Fruit fly (Drosophila melanogaster) whole organism, embryonic: Measurements from ENCODE around the gene pall.

Experiments used
- Bgb ChIP-seq: fragments of 200-800 bp; sonication (Bioruptor generic); IDR thresholded peaks from 2 replicates; pipeline ENCODE4 v1.3.6; 2022; ENCODE audit warnings: missing biosample characterization, missing genetic modification characterization; ENCODE audit not compliant: partially characterized antibody
- CG10147 ChIP-seq: fragments of 200-800 bp; sonication (Bioruptor generic); optimal IDR thresholded peaks from 2 replicates; lab custom pipeline; 2019; ENCODE audit warnings: missing biosample characterization, mild to moderate bottlenecking, missing genetic modification characterization, moderate library complexity
- CG10209 ChIP-seq: fragments of 200-800 bp; sonication (Bioruptor generic); optimal IDR thresholded peaks from 3 replicates; lab custom pipeline; 2017; ENCODE audit warnings: missing biosample characterization, mild to moderate bottlenecking, missing genetic modification characterization, missing genetic modification reagents
- CG10462 ChIP-seq: fragments of 200-800 bp; sonication (Bioruptor generic); optimal IDR thresholded peaks from 2 replicates; lab custom pipeline; 2016; ENCODE audit warnings: missing biosample characterization, missing genetic modification characterization
- CG13424 ChIP-seq: fragments of 200-800 bp; sonication (Bioruptor generic); optimal IDR thresholded peaks from 2 replicates; lab custom pipeline; 2019; ENCODE audit warnings: missing biosample characterization, mild to moderate bottlenecking, missing genetic modification characterization, moderate library complexity
- CG18764 ChIP-seq: fragments of 200-800 bp; sonication (Bioruptor generic); optimal IDR thresholded peaks from 3 replicates; lab custom pipeline; 2016; ENCODE audit warnings: missing biosample characterization, missing genetic modification characterization
- CG2199 ChIP-seq: fragments of 200-800 bp; sonication (Bioruptor generic); IDR thresholded peaks from 3 replicates; pipeline ENCODE4 v1.3.6; 2022; ENCODE audit warnings: missing biosample characterization, missing genetic modification characterization
- CG9437 ChIP-seq: fragments of 200-800 bp; sonication (Bioruptor generic); optimal IDR thresholded peaks from 2 replicates; lab custom pipeline; 2018; ENCODE audit warnings: missing biosample characterization, mild to moderate bottlenecking, missing genetic modification characterization
- CG9797 ChIP-seq: fragments of 200-800 bp; sonication (Bioruptor generic); optimal IDR thresholded peaks from 3 replicates; lab custom pipeline; 2018; ENCODE audit warnings: missing biosample characterization, mild to moderate bottlenecking, missing genetic modification characterization
- CoRest ChIP-seq: fragments of 200-800 bp; sonication (Bioruptor generic); optimal IDR thresholded peaks from 3 replicates; lab custom pipeline; 2018; ENCODE audit warnings: missing biosample characterization, mild to moderate bottlenecking, missing genetic modification characterization, moderate library complexity
- Dip2 ChIP-seq: fragments of 200-800 bp; sonication (Bioruptor generic); IDR thresholded peaks from 2 replicates; pipeline ENCODE4 v1.3.6; 2022; ENCODE audit warnings: missing biosample characterization, missing genetic modification characterization
- Doc2 ChIP-seq: fragments of 200-800 bp; sonication (Bioruptor generic); IDR thresholded peaks from 2 replicates; pipeline ENCODE4 v1.3.6; 2022; ENCODE audit warnings: missing biosample characterization, missing genetic modification characterization
- Doc3 ChIP-seq: fragments of 200-800 bp; sonication (Bioruptor generic); IDR thresholded peaks from 3 replicates; pipeline ENCODE4 v1.3.6; 2022; ENCODE audit warnings: missing biosample characterization, missing genetic modification characterization; ENCODE audit not compliant: partially characterized antibody
- ERR ChIP-seq: fragments of 200-800 bp; sonication (Bioruptor generic); optimal IDR thresholded peaks from 2 replicates; lab custom pipeline; 2016; ENCODE audit warnings: missing biosample characterization, missing genetic modification characterization
- Gug ChIP-seq: fragments of 200-800 bp; sonication (Bioruptor generic); IDR thresholded peaks from 4 replicates; pipeline ENCODE4 v1.3.6; 2022; ENCODE audit warnings: missing biosample characterization, missing genetic modification characterization
- HHEX ChIP-seq: fragments of 200-800 bp; sonication (Bioruptor generic); optimal IDR thresholded peaks from 3 replicates; lab custom pipeline; 2017; ENCODE audit warnings: missing biosample characterization, mild to moderate bottlenecking, missing genetic modification characterization, missing genetic modification reagents
- Hand ChIP-seq: fragments of 200-800 bp; sonication (Bioruptor generic); optimal IDR thresholded peaks from 2 replicates; lab custom pipeline; 2017; ENCODE audit warnings: mild to moderate bottlenecking, missing biosample characterization, missing genetic modification reagents, missing genetic modification characterization
- Hmx ChIP-seq: fragments of 200-800 bp; sonication (Bioruptor generic); optimal IDR thresholded peaks from 2 replicates; lab custom pipeline; 2016; ENCODE audit warnings: missing biosample characterization, missing genetic modification characterization
- Lhr ChIP-seq: fragments of 200-800 bp; sonication (Bioruptor generic); optimal IDR thresholded peaks from 3 replicates; lab custom pipeline; 2017; ENCODE audit warnings: mild to moderate bottlenecking, missing biosample characterization, missing genetic modification reagents, missing genetic modification characterization
- MTF-1 ChIP-seq: fragments of 200-800 bp; sonication (Bioruptor generic); optimal IDR thresholded peaks from 2 replicates; lab custom pipeline; 2018; ENCODE audit warnings: missing biosample characterization, mild to moderate bottlenecking, missing genetic modification characterization, borderline replicate concordance
- NK7.1 ChIP-seq: fragments of 200-800 bp; sonication (Bioruptor generic); optimal IDR thresholded peaks from 3 replicates; lab custom pipeline; 2016; ENCODE audit warnings: missing biosample characterization, missing genetic modification characterization
- Rfx ChIP-seq: fragments of 200-800 bp; sonication (Bioruptor generic); IDR thresholded peaks from 2 replicates; pipeline ENCODE4 v1.3.6; 2022; ENCODE audit warnings: missing biosample characterization, missing genetic modification characterization
- Xbp1 ChIP-seq: fragments of 200-800 bp; sonication (Bioruptor generic); optimal IDR thresholded peaks from 3 replicates; lab custom pipeline; 2016; ENCODE audit warnings: missing biosample characterization, mild to moderate bottlenecking, missing genetic modification characterization
- Xrp1 ChIP-seq: fragments of 200-800 bp; sonication (Bioruptor generic); IDR thresholded peaks from 2 replicates; pipeline ENCODE4 v1.3.6; 2022; ENCODE audit warnings: missing biosample characterization, missing genetic modification characterization
- abd-A ChIP-seq: fragments of 200-800 bp; sonication (Bioruptor generic); optimal IDR thresholded peaks from 3 replicates; lab custom pipeline; 2019; ENCODE audit warnings: missing biosample characterization, mild to moderate bottlenecking, missing genetic modification characterization, moderate library complexity
- ap ChIP-seq: fragments of 200-800 bp; sonication (Bioruptor generic); IDR thresholded peaks from 2 replicates; pipeline ENCODE4 v1.3.6; 2022; ENCODE audit warnings: missing biosample characterization, missing genetic modification characterization
- btn ChIP-seq: fragments of 200-800 bp; sonication (Bioruptor generic); optimal IDR thresholded peaks from 2 replicates; lab custom pipeline; 2016; ENCODE audit warnings: missing biosample characterization, missing genetic modification characterization
- chif ChIP-seq, 2 experiments: fragments of 200-800 bp; sonication (Bioruptor generic); optimal IDR thresholded peaks; 3 replicates each; lab custom pipeline; 2016; ENCODE audit warnings: missing biosample characterization in 2 of 2, missing genetic modification characterization in 2 of 2
- chinmo ChIP-seq: fragments of 200-800 bp; sonication (Bioruptor generic); IDR thresholded peaks from 4 replicates; pipeline ENCODE4 v1.3.6; 2022; ENCODE audit warnings: missing biosample characterization, missing genetic modification characterization; ENCODE audit not compliant: partially characterized antibody
- dm ChIP-seq: fragments of 200-800 bp; sonication (Bioruptor generic); optimal IDR thresholded peaks from 3 replicates; lab custom pipeline; 2016; ENCODE audit warnings: missing biosample characterization, missing genetic modification characterization
- exex ChIP-seq: fragments of 200-800 bp; sonication (Bioruptor generic); optimal IDR thresholded peaks from 4 replicates; lab custom pipeline; 2018; ENCODE audit warnings: missing biosample characterization, mild to moderate bottlenecking, missing genetic modification characterization, moderate library complexity
- eyg ChIP-seq: fragments of 200-800 bp; sonication (Bioruptor generic); optimal IDR thresholded peaks from 3 replicates; lab custom pipeline; 2016; ENCODE audit warnings: missing biosample characterization, missing genetic modification characterization
- gcm ChIP-seq: fragments of 200-800 bp; sonication (Bioruptor generic); optimal IDR thresholded peaks from 2 replicates; lab custom pipeline; 2019; ENCODE audit warnings: missing biosample characterization, mild to moderate bottlenecking, missing genetic modification characterization, moderate library complexity
- gsb-n ChIP-seq: fragments of 200-800 bp; sonication (Bioruptor generic); optimal IDR thresholded peaks from 3 replicates; lab custom pipeline; 2018; ENCODE audit warnings: missing biosample characterization, mild to moderate bottlenecking, missing genetic modification characterization
- ind ChIP-seq: fragments of 200-800 bp; sonication (Bioruptor generic); optimal IDR thresholded peaks from 3 replicates; lab custom pipeline; 2016; ENCODE audit warnings: missing biosample characterization, missing genetic modification characterization
- kni ChIP-seq: fragments of 200-800 bp; sonication (Bioruptor generic); optimal IDR thresholded peaks from 3 replicates; lab custom pipeline; 2017; ENCODE audit warnings: mild to moderate bottlenecking, missing biosample characterization, missing genetic modification reagents, missing genetic modification characterization
- lilli ChIP-seq: fragments of 200-800 bp; sonication (Bioruptor generic); optimal IDR thresholded peaks from 3 replicates; lab custom pipeline; 2016; ENCODE audit warnings: missing biosample characterization, missing genetic modification characterization
- lov ChIP-seq, 2 experiments: fragments of 200-800 bp in 1 of 2; fragments of >200 bp in 1 of 2; sonication (Bioruptor generic) in 1 of 2; IDR thresholded peaks in 1 of 2; optimal IDR thresholded peaks in 1 of 2; 2 replicates in 1 of 2; 3 replicates in 1 of 2; pipeline versions ENCODE4 v1.3.6 to Lab custom; 2017 to 2022; ENCODE audit warnings: missing biosample characterization in 1 of 2, missing genetic modification characterization in 1 of 2
- mirr ChIP-seq: fragments of 200-800 bp; sonication (Bioruptor generic); optimal IDR thresholded peaks from 3 replicates; lab custom pipeline; 2018; ENCODE audit warnings: missing biosample characterization, mild to moderate bottlenecking, missing genetic modification characterization
- mld ChIP-seq: fragments of 200-800 bp; sonication (Bioruptor generic); IDR thresholded peaks from 3 replicates; pipeline ENCODE4 v1.3.6; 2022; ENCODE audit warnings: missing biosample characterization, missing genetic modification characterization; ENCODE audit not compliant: partially characterized antibody
- org-1 ChIP-seq: fragments of 200-800 bp; sonication (Bioruptor generic); optimal IDR thresholded peaks from 2 replicates; lab custom pipeline; 2017; ENCODE audit warnings: missing biosample characterization, missing genetic modification characterization
- psq ChIP-seq: fragments of 200-800 bp; sonication (Bioruptor generic); optimal IDR thresholded peaks from 2 replicates; lab custom pipeline; 2017; ENCODE audit warnings: missing biosample characterization, missing genetic modification characterization
- ro ChIP-seq: fragments of 200-800 bp; sonication (Bioruptor generic); IDR thresholded peaks from 2 replicates; pipeline ENCODE4 v1.3.6; 2022; ENCODE audit warnings: missing biosample characterization, missing genetic modification characterization
- tgo ChIP-seq: fragments of 200-800 bp; sonication (Bioruptor generic); IDR thresholded peaks from 3 replicates; pipeline ENCODE4 v1.3.6; 2022; ENCODE audit warnings: missing biosample characterization, missing genetic modification characterization
- trem ChIP-seq: fragments of 200-800 bp; optimal IDR thresholded peaks from 3 replicates; lab custom pipeline; 2019; ENCODE audit warnings: missing biosample characterization, mild to moderate bottlenecking, missing genetic modification characterization, moderate library complexity
- twi ChIP-seq: fragments of 200-800 bp; optimal IDR thresholded peaks from 2 replicates; lab custom pipeline; 2019; ENCODE audit warnings: missing biosample characterization, mild to moderate bottlenecking, missing genetic modification characterization, moderate library complexity
- tx ChIP-seq: fragments of 200-800 bp; sonication (Bioruptor generic); optimal IDR thresholded peaks from 2 replicates; lab custom pipeline; 2016; ENCODE audit warnings: missing biosample characterization, missing genetic modification characterization
- vfl ChIP-seq: fragments of 200-800 bp; sonication (Bioruptor generic); optimal IDR thresholded peaks from 2 replicates; lab custom pipeline; 2016; ENCODE audit warnings: missing biosample characterization, missing genetic modification characterization
- wdn ChIP-seq: fragments of 200-800 bp; sonication (Bioruptor generic); IDR thresholded peaks from 2 replicates; pipeline ENCODE4 v1.3.6; 2022; ENCODE audit warnings: missing biosample characterization, missing genetic modification characterization

Gene pall

dm6 chr3L:9461670-9462246 is 25.8 kb downstream of the pall start (continued):
- TF ChIP-seq lov (optimal IDR thresholded peaks at IDR 0.05; lab: Kevin White, UChicago) (no peak), lov (GFP tag; IDR thresholded peaks at IDR 0.05; lab: Robert Waterston, UW) (no peak), CG9437 (no peak), CG10147 (no peak), Xbp1 (GFP tag; lab: Kevin White, UChicago) (peak; percentile 23), btn (GFP tag; lab: Kevin White, UChicago) (no peak), Gug (peak; percentile 43; the same call in 1 of the 4 replicates), Hmx (GFP tag; lab: Kevin White, UChicago) (no peak), kni (peak; percentile 87), NK7.1 (no peak), vfl (GFP tag; lab: Kevin White, UChicago) (peak; percentile 29), ind (GFP tag; lab: Kevin White, UChicago) (peak; percentile 49), chif (GFP tag; optimal IDR thresholded peaks at IDR 0.05; lab: Kevin White, UChicago) (peak in 1 of 2 experiments; percentile 38), eyg (GFP tag; lab: Kevin White, UChicago) (no peak), chinmo (0 out of 4 replicates have a peak, but pooled peaks have one; percentile 46), gcm (no peak), CG10209 (no peak), trem (no peak), lilli (GFP tag; lab: Kevin White, UChicago) (no peak), org-1 (GFP tag; lab: Kevin White, UChicago) (no peak), exex (tag; lab: Kevin White, UChicago) (no peak), mld (GFP tag; lab: Robert Waterston, UW) (peak; percentile 48; the same call in 1 of the 3 replicates), tx (GFP tag; lab: Kevin White, UChicago) (no peak), tgo (GFP tag; lab: Robert Waterston, UW) (peak; percentile 21; the same call in 1 of the 3 replicates), abd-A (tag; lab: Kevin White, UChicago) (peak; percentile 76), CG13424 (no peak), Doc3 (GFP tag; lab: Robert Waterston, UW) (no peak), CG9797 (no peak), MTF-1 (no peak), CoRest (tag; lab: Kevin White, UChicago) (peak; percentile 5), Dip2 (GFP tag; lab: Robert Waterston, UW) (no peak), Lhr (no peak), Hand (GFP tag; lab: Kevin White, UChicago) (no peak), mirr (GFP tag; lab: Kevin White, UChicago) (no peak), ERR (peak; percentile 21), wdn (peak; percentile 54; the same call in 1 of the 2 replicates), gsb-n (tag; lab: Kevin White, UChicago) (no peak), Rfx (GFP tag; lab: Robert Waterston, UW) (peak; percentile 61), CG18764 (GFP tag; lab: Kevin White, UChicago) (peak; percentile 28), CG2199 (GFP tag; lab: Robert Waterston, UW) (peak; percentile 73; the same call in 2 of the 3 replicates), HHEX (no peak), ro (GFP tag; lab: Robert Waterston, UW) (no peak), Bgb (GFP tag; lab: Robert Waterston, UW) (peak; percentile 16; the same call in 1 of the 2 replicates), CG10462 (GFP tag; lab: Kevin White, UChicago) (no peak), dm (GFP tag; lab: Kevin White, UChicago) (peak; percentile 13), ap (0 out of 2 replicates have a peak, but pooled peaks have one; percentile 20), twi (tag; lab: Kevin White, UChicago) (peak; percentile 11), psq (no peak), Doc2 (no peak), Xrp1 (GFP tag; lab: Robert Waterston, UW) (peak; percentile 57; the same call in 1 of the 2 replicates)
